Worm (Caenorhabditis elegans) whole organism, late embryonic: ENCODE measurements around the gene pak-1.

ENCODE experiments used
- T23F11.4 ChIP-seq: fragments of 200-800 bp; sonication (Bioruptor generic); optimal IDR thresholded peaks from 2 replicates; lab custom pipeline; 2018; ENCODE audit warnings: mild to moderate bottlenecking, missing genetic modification characterization, missing compliant biosample characterization
- fkh-6 ChIP-seq: sonication (generic microtip); optimal IDR thresholded peaks from 2 replicates; lab custom pipeline; 2016; ENCODE audit warnings: missing genetic modification characterization, missing compliant biosample characterization
- unc-86 ChIP-seq: sonication (generic microtip); optimal IDR thresholded peaks from 2 replicates; lab custom pipeline; 2016; ENCODE audit warnings: missing genetic modification characterization, missing compliant biosample characterization

DNA sequence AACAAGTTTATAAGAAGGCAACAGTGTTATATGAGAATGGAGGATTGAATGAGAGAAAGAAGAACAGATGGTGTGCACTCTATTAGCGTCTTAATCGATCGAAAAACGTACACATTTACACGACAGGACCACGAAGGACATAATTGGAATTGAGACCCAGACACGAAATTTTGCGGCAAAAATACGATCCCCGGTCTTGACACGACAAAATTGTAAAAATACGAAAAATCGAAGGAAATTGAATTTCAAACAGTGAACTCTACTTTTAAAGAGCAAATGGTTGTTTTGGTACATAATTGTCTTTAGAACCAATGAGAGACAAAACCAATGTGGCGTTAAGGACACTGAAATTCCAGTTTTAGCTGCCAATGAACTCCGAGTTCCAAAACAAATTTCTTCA, 25.9 kb downstream of the pak-1 start, which contains the start of gene lelo-3:
- no peak for TF ChIP-seq unc-86 (tag; lab: Kevin White, UChicago)
- TF ChIP-seq T23F11.4 (GFP tag; lab: Kevin White, UChicago), result no peak
- TF ChIP-seq fkh-6 (tag; lab: Kevin White, UChicago), result no peak
